Fruit fly (Drosophila melanogaster): ENCODE measurements around the gene Map205.
A peak's percentile ranks its signal among the peaks of the same experiment; 100 is the strongest.

Gene Map205

DNA sequence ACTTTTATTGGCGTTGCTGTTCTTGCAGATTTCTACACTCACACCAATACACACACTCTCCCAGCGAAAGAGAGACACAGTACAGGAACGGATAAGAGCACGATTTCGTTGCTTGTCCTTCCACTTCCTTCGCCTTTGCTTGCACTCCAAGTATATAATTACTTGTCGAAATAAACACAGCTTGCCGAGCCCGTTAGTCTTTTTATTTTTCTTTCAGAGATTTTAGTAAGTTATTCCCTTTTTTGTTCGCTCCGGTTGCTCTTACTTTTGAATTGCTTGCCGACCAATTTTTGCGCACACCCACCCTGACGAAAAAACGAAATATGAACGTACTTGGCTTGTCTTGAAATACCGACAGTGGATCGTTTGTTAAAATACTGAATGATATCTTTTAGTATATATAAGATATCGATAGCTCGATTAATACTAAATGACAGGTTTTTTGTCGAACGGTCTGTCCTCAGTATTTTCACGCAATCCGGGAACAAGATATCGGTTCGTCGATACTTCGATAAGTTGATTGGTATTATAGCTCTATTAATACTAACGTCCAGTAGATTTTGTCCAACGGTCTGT is at the start of gene Map205:
Gene Map205 (minus strand): TSS at position 332 of the 576 bp plus-strand sequence.
- peak; percentile 25 for TF ChIP-seq rgr (GFP tag; optimal IDR thresholded peaks at IDR 0.05)
- TF ChIP-seq ey (GFP tag; optimal IDR thresholded peaks at IDR 0.05): no peak
- TF ChIP-seq Jra (GFP tag; optimal IDR thresholded peaks at IDR 0.05): peak; percentile 48
- TF ChIP-seq CG32264 (GFP tag; optimal IDR thresholded peaks at IDR 0.05): no peak
- no peak for TF ChIP-seq Dif (GFP tag; optimal IDR thresholded peaks at IDR 0.05; ENCODE audit: partially characterized antibody)
- TF ChIP-seq foxo (GFP tag; optimal IDR thresholded peaks at IDR 0.05): peak in 1 of 2 experiments; percentile 35
- TF ChIP-seq CrebA (GFP tag; optimal IDR thresholded peaks at IDR 0.05; ENCODE audit: borderline replicate concordance): peak; percentile 76
- TF ChIP-seq N (GFP tag; optimal IDR thresholded peaks at IDR 0.05): no peak
- peak; percentile 53 for TF ChIP-seq tai (GFP tag; optimal IDR thresholded peaks at IDR 0.05)
- no peak for TF ChIP-seq Vsx2 (GFP tag; optimal IDR thresholded peaks at IDR 0.05; ENCODE audit: partially characterized antibody)
- peak; percentile 68 for TF ChIP-seq Sp1 (GFP tag; optimal IDR thresholded peaks at IDR 0.05)
- TF ChIP-seq sv (GFP tag; optimal IDR thresholded peaks at IDR 0.05): no peak
- TF ChIP-seq Dfd (GFP tag; optimal IDR thresholded peaks at IDR 0.05): no peak
- TF ChIP-seq Hnf4 (GFP tag; optimal IDR thresholded peaks at IDR 0.05): peak; percentile 61
- no peak for TF ChIP-seq br (GFP tag; optimal IDR thresholded peaks at IDR 0.05)
- TF ChIP-seq woc (GFP tag; optimal IDR thresholded peaks at IDR 0.05): peak; percentile 16
- TF ChIP-seq Abd-B (GFP tag; optimal IDR thresholded peaks at IDR 0.05): no peak
- no peak for TF ChIP-seq Hr78 (GFP tag; optimal IDR thresholded peaks at IDR 0.05)
- peak; percentile 21 for TF ChIP-seq fru (GFP tag; optimal IDR thresholded peaks at IDR 0.05)
- peak; percentile 46 for TF ChIP-seq h (GFP tag; optimal IDR thresholded peaks at IDR 0.05)
- TF ChIP-seq GATAd (GFP tag; optimal IDR thresholded peaks at IDR 0.05): no peak
- TF ChIP-seq CG9705 (GFP tag; optimal IDR thresholded peaks at IDR 0.05): no peak
- TF ChIP-seq Mio (GFP tag; optimal IDR thresholded peaks at IDR 0.05): no peak
- TF ChIP-seq HLH106 (tag; optimal IDR thresholded peaks at IDR 0.05): no peak
- no peak for TF ChIP-seq Myc (optimal IDR thresholded peaks at IDR 0.05)
- no peak for TF ChIP-seq jim (GFP tag; optimal IDR thresholded peaks at IDR 0.05)
- peak; percentile 8 for TF ChIP-seq OdsH (GFP tag; optimal IDR thresholded peaks at IDR 0.05)
- TF ChIP-seq pan (optimal IDR thresholded peaks at IDR 0.05): no peak
- TF ChIP-seq brk (GFP tag; optimal IDR thresholded peaks at IDR 0.05): peak; percentile 88
- peak; percentile 10 for TF ChIP-seq Hr83 (GFP tag; optimal IDR thresholded peaks at IDR 0.05; ENCODE audit: poor library complexity, severe bottlenecking)
- TF ChIP-seq sage (GFP tag; optimal IDR thresholded peaks at IDR 0.05): no peak
- no peak for TF ChIP-seq dmrt93B (GFP tag; optimal IDR thresholded peaks at IDR 0.05)
- TF ChIP-seq psq (GFP tag; optimal IDR thresholded peaks at IDR 0.05): peak; percentile 86
- no peak for TF ChIP-seq dsf (GFP tag; optimal IDR thresholded peaks at IDR 0.05; ENCODE audit: borderline replicate concordance)
- no peak for TF ChIP-seq lola (GFP tag; optimal IDR thresholded peaks at IDR 0.05)
- TF ChIP-seq usp (GFP tag; optimal IDR thresholded peaks at IDR 0.05): no peak
- TF ChIP-seq Rel (GFP tag; optimal IDR thresholded peaks at IDR 0.05): peak; percentile 26
- peak; percentile 46 for TF ChIP-seq Rel (tag; optimal IDR thresholded peaks at IDR 0.05)
- no peak for TF ChIP-seq dl (GFP tag; optimal IDR thresholded peaks at IDR 0.05; ENCODE audit: insufficient read depth in 1 of 2, partially characterized antibody in 2 of 2)

DNA sequence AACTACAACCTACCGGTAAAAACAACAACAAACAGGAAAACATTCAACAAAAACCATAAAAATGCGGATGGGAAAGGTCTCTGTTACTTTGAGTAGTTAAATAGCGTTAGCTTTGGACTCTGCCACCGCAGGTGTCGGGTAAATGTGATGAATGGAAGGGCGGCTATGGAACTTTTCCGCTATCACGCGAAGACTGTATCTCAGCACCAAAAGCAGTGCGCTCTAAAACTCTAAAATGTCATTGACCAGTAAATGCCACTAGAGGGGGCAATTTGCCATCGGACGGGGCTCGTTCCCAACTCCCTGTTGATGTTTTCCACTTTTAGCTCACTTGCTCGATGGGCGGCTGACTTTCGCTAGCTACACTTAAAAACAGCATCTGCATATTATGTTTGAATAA is 8.0 kb downstream of the Map205 start:
- TF ChIP-seq Hr78 (GFP tag; optimal IDR thresholded peaks at IDR 0.05): no peak
- no peak for TF ChIP-seq OdsH (GFP tag; optimal IDR thresholded peaks at IDR 0.05)
- TF ChIP-seq dl (GFP tag; optimal IDR thresholded peaks at IDR 0.05; ENCODE audit: insufficient read depth in 1 of 2, partially characterized antibody in 2 of 2): no peak
- TF ChIP-seq h (GFP tag; optimal IDR thresholded peaks at IDR 0.05): no peak
- no peak for TF ChIP-seq psq (GFP tag; optimal IDR thresholded peaks at IDR 0.05)
- no peak for TF ChIP-seq sage (GFP tag; optimal IDR thresholded peaks at IDR 0.05)
- no peak for TF ChIP-seq Myc (optimal IDR thresholded peaks at IDR 0.05)
- no peak for TF ChIP-seq Dfd (GFP tag; optimal IDR thresholded peaks at IDR 0.05)
- no peak for TF ChIP-seq Hnf4 (GFP tag; optimal IDR thresholded peaks at IDR 0.05)

- TF ChIP-seq N (GFP tag; optimal IDR thresholded peaks at IDR 0.05): peak; percentile 71
- TF ChIP-seq Hr78 (GFP tag; optimal IDR thresholded peaks at IDR 0.05): peak; percentile 21
- no peak for TF ChIP-seq Myc (optimal IDR thresholded peaks at IDR 0.05)
Measured at dm6 chr3R:32052504-32052815, 15.8 kb downstream of the Map205 start.

Data from whole organism, wandering third instar larva.